Worm (Caenorhabditis elegans): ENCODE data around the gene F14D2.14.

DNA sequence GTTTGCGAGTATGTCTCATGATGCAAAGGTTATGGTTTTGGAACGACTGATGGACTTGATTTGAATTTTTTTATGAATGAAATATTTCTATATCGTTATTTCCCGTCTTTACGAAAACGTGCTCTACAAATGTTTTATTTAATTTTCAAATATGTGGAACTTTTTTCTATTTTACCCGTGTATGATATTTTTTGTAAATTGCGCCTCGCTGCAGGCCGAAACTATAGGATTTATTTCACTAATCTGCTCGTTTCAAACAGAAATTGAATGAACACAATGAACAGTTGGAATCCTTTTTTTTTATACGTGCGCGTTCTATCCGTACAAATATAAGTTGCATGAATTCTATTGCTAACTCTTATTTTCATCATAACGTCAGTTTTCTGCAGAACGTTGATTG is 49.9 kb downstream of the F14D2.14 start, which contains the start of gene btb-18:
- TF ChIP-seq php-3 (GFP tag; IDR thresholded peaks at IDR 0.05) (no peak), zag-1 (tag; optimal IDR thresholded peaks at IDR 0.05) (no peak), ama-1 (optimal IDR thresholded peaks at IDR 0.05) (no peak), ces-1 (GFP tag; optimal IDR thresholded peaks at IDR 0.05) (no peak), pha-4 (GFP tag; IDR thresholded peaks at IDR 0.05) (no peak), pha-4 (tag; optimal IDR thresholded peaks at IDR 0.05) (no peak), mep-1 (tag; optimal IDR thresholded peaks at IDR 0.05) (no peak), unc-130 (GFP tag; optimal IDR thresholded peaks at IDR 0.05) (no peak), dpl-1 (GFP tag; optimal IDR thresholded peaks at IDR 0.05) (no peak), Y75B8A.6 (GFP tag; IDR thresholded peaks at IDR 0.05) (no peak), lsy-2 (tag; optimal IDR thresholded peaks at IDR 0.05) (no peak), unc-62 (GFP tag; optimal IDR thresholded peaks at IDR 0.05 in 1 of 2) (no peak), unc-62 (tag; optimal IDR thresholded peaks at IDR 0.05) (no peak), lim-7 (GFP tag; IDR thresholded peaks at IDR 0.05) (no peak), dve-1 (tag; optimal IDR thresholded peaks at IDR 0.05; ENCODE audit: insufficient read depth) (peak; percentile 39), mdl-1 (tag; optimal IDR thresholded peaks at IDR 0.05) (no peak)

All from whole organism, L4 larva.